Fruit fly (Drosophila melanogaster): ENCODE measurements around the gene CG9215.

The CG9215 gene

dm6 chrX:15574384-15574783 lies 8.3 kb downstream of the CG9215 start, which contains the start of gene CG9213 (continued):
- TF ChIP-seq z (GFP tag; IDR thresholded peaks at IDR 0.05), result no peak
- TF ChIP-seq Rfx (GFP tag; IDR thresholded peaks at IDR 0.05), result peak; percentile 39
- peak; percentile 19 for TF ChIP-seq CG14710 (tag; optimal IDR thresholded peaks at IDR 0.05)
- peak; percentile 68; the same call in 1 of the 2 replicates for TF ChIP-seq nerfin-2 (GFP tag; IDR thresholded peaks at IDR 0.05; ENCODE audit: partially characterized antibody)
- no peak for TF ChIP-seq seq (GFP tag; IDR thresholded peaks at IDR 0.05)
- peak; percentile 77 for TF ChIP-seq CG16813 (GFP tag; IDR thresholded peaks at IDR 0.05; ENCODE audit: partially characterized antibody)
- TF ChIP-seq Deaf1 (tag; optimal IDR thresholded peaks at IDR 0.05), result no peak
- no peak for TF ChIP-seq CG18011 (GFP tag; optimal IDR thresholded peaks at IDR 0.05)
- TF ChIP-seq Doc3 (GFP tag; IDR thresholded peaks at IDR 0.05; ENCODE audit: partially characterized antibody), result peak; percentile 86
- peak; percentile 86 for TF ChIP-seq CG34224 (GFP tag; IDR thresholded peaks at IDR 0.05; ENCODE audit: partially characterized antibody)
- TF ChIP-seq pzg (GFP tag; optimal IDR thresholded peaks at IDR 0.05), result peak; percentile 54
- TF ChIP-seq NC2β (GFP tag; optimal IDR thresholded peaks at IDR 0.05), result no peak
- peak; percentile 72 for TF ChIP-seq bbx (GFP tag; IDR thresholded peaks at IDR 0.05; ENCODE audit: partially characterized antibody)
- 0 out of 2 replicates have a peak, but pooled peaks have one; percentile 12 for TF ChIP-seq Ptx1 (GFP tag; IDR thresholded peaks at IDR 0.05)
- no peak for TF ChIP-seq Dfd (GFP tag; optimal IDR thresholded peaks at IDR 0.05)
- TF ChIP-seq row (GFP tag; IDR thresholded peaks at IDR 0.05), result peak; percentile 81
- peak; percentile 17 for TF ChIP-seq mam (GFP tag; optimal IDR thresholded peaks at IDR 0.05)
- TF ChIP-seq unc-4 (GFP tag; IDR thresholded peaks at IDR 0.05; ENCODE audit: partially characterized antibody), result peak; percentile 81
- peak in 1 of 2 experiments; percentile 20 for TF ChIP-seq dpn (GFP tag; optimal IDR thresholded peaks at IDR 0.05)
- no peak for TF ChIP-seq CG8089 (GFP tag; optimal IDR thresholded peaks at IDR 0.05)
- TF ChIP-seq tna (GFP tag; IDR thresholded peaks at IDR 0.05; ENCODE audit: partially characterized antibody), result peak; percentile 62
- peak; percentile 77 for TF ChIP-seq hbn (GFP tag; IDR thresholded peaks at IDR 0.05; ENCODE audit: partially characterized antibody)
- TF ChIP-seq CG3995 (GFP tag; optimal IDR thresholded peaks at IDR 0.05), result peak; percentile 98
- TF ChIP-seq HmgZ (tag; optimal IDR thresholded peaks at IDR 0.05), result peak; percentile 35
- TF ChIP-seq chinmo (GFP tag; IDR thresholded peaks at IDR 0.05; ENCODE audit: partially characterized antibody), result 0 out of 4 replicates have a peak, but pooled peaks have one; percentile 40
- TF ChIP-seq Sry-δ (GFP tag; optimal IDR thresholded peaks at IDR 0.05), result peak; percentile 84
- TF ChIP-seq stwl (tag; optimal IDR thresholded peaks at IDR 0.05), result peak; percentile 34
- no peak for TF ChIP-seq Hr39 (optimal IDR thresholded peaks at IDR 0.05)
- TF ChIP-seq Pdp1 (GFP tag; optimal IDR thresholded peaks at IDR 0.05), result peak in 1 of 2 experiments; percentile 13
- TF ChIP-seq vnd (GFP tag; IDR thresholded peaks at IDR 0.05; ENCODE audit: partially characterized antibody), result peak; percentile 72

dm6 chrX:15571939-15572338 lies 10.7 kb downstream of the CG9215 start, which contains the start of gene CG15643:
Gene CG15643, minus strand, starts transcription at chrX:15572149.
- TF ChIP-seq lmd (GFP tag; IDR thresholded peaks at IDR 0.05) (no peak), Bgb (GFP tag; IDR thresholded peaks at IDR 0.05; ENCODE audit: partially characterized antibody) (no peak), CG18262 (tag; optimal IDR thresholded peaks at IDR 0.05) (no peak), Meics (GFP tag; optimal IDR thresholded peaks at IDR 0.05) (no peak), nau (GFP tag; optimal IDR thresholded peaks at IDR 0.05) (no peak), CG10979 (tag; optimal IDR thresholded peaks at IDR 0.05) (no peak), CG8281 (tag; optimal IDR thresholded peaks at IDR 0.05) (no peak), CG15011 (GFP tag; optimal IDR thresholded peaks at IDR 0.05) (no peak), disco-r (GFP tag; optimal IDR thresholded peaks at IDR 0.05) (no peak), nmo (GFP tag; optimal IDR thresholded peaks at IDR 0.05) (no peak), CG4617 (GFP tag; optimal IDR thresholded peaks at IDR 0.05; ENCODE audit: borderline replicate concordance) (peak; percentile 8), insv (GFP tag; optimal IDR thresholded peaks at IDR 0.05) (no peak), ems (GFP tag; optimal IDR thresholded peaks at IDR 0.05) (no peak), Dref (GFP tag; IDR thresholded peaks at IDR 0.05) (peak; percentile 60), HmgZ (tag; optimal IDR thresholded peaks at IDR 0.05) (no peak), cato (GFP tag; optimal IDR thresholded peaks at IDR 0.05; ENCODE audit: borderline replicate concordance) (no peak), CG14860 (GFP tag; IDR thresholded peaks at IDR 0.05; ENCODE audit: partially characterized antibody) (no peak), toy (GFP tag; IDR thresholded peaks at IDR 0.05) (no peak), B-H2 (GFP tag; optimal IDR thresholded peaks at IDR 0.05) (no peak), wek (GFP tag; optimal IDR thresholded peaks at IDR 0.05) (no peak), inv (GFP tag; IDR thresholded peaks at IDR 0.05; ENCODE audit: partially characterized antibody) (no peak)

Data from whole organism, embryonic.